Worm (Caenorhabditis elegans) whole organism, late embryonic: ENCODE measurements around the gene F49F1.14.

Source experiments
- ama-1 ChIP-seq: fragments of 150-350 bp; optimal IDR thresholded peaks from 2 replicates; lab custom pipeline; 2014
- ceh-9 ChIP-seq: sonication (generic microtip); optimal IDR thresholded peaks from 2 replicates; lab custom pipeline; 2016; ENCODE audit warnings: mild to moderate bottlenecking, missing genetic modification characterization, inconsistent platforms, missing compliant biosample characterization
- fkh-10 ChIP-seq: fragments of 150-350 bp; optimal IDR thresholded peaks from 2 replicates; lab custom pipeline; 2014; ENCODE audit warnings: missing biosample characterization, missing genetic modification reagents, missing genetic modification characterization
- nhr-11 ChIP-seq: fragments of 150-350 bp; optimal IDR thresholded peaks from 2 replicates; lab custom pipeline; 2014; ENCODE audit warnings: missing biosample characterization, missing genetic modification characterization
- odd-2 ChIP-seq: sonication (generic microtip); optimal IDR thresholded peaks from 2 replicates; lab custom pipeline; 2017; ENCODE audit warnings: antibody characterized with exemption, mild to moderate bottlenecking, missing genetic modification characterization, missing compliant biosample characterization
- pax-1 ChIP-seq: fragments of 150-350 bp; optimal IDR thresholded peaks from 2 replicates; lab custom pipeline; 2014; ENCODE audit warnings: missing biosample characterization, missing genetic modification characterization
- pha-4 ChIP-seq: fragments of 150-350 bp; optimal IDR thresholded peaks from 2 replicates; lab custom pipeline; 2018; ENCODE audit warnings: missing biosample characterization, missing genetic modification reagents, missing genetic modification characterization

DNA sequence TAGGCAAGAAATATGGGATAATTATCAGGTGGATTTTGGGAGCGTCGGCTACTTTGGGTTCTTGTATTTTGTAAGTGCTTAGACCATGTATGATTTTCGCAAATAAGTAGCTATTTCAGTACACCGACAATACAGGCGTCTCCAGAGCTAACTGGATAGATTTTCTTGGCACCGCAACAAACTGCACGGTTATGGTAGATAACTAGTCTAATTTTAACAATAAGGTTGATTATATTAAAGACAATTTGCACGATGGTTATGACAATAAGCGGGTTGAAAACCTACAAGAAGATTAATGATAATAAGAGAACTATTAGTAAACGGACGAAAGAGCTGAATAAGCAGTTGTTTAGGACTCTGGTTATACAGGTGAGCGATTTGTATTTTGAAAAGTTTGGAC, 45.0 kb downstream of the F49F1.14 start:
- TF ChIP-seq odd-2 (tag; lab: Kevin White, UChicago) (no peak), ceh-9 (tag; lab: Kevin White, UChicago) (no peak), fkh-10 (GFP tag; lab: Kevin White, UChicago) (no peak), pha-4 (tag; lab: Kevin White, UChicago) (no peak), nhr-11 (tag; lab: Kevin White, UChicago) (no peak), pax-1 (no peak), ama-1 (lab: Kevin White, UChicago) (no peak)
